Worm (Caenorhabditis elegans) whole organism, L3 larva: ENCODE results near the gene txdc-9.

Source experiments
- ama-1 ChIP-seq: fragments of 150-350 bp; optimal IDR thresholded peaks from 2 replicates; lab custom pipeline; 2018
- daf-12 ChIP-seq: fragments of 150-350 bp; optimal IDR thresholded peaks from 2 replicates; lab custom pipeline; 2014; ENCODE audit warnings: missing biosample characterization, missing genetic modification reagents, missing genetic modification characterization
- egl-27 ChIP-seq: sonication (generic microtip); optimal IDR thresholded peaks from 4 replicates; lab custom pipeline; 2017; ENCODE audit warnings: missing biosample characterization, missing genetic modification reagents, missing genetic modification characterization
- elt-3 ChIP-seq, 3 experiments: fragments of 150-350 bp in 1 of 3; sonication (generic microtip) in 2 of 3; optimal IDR thresholded peaks; 2 replicates in 2 of 3; 4 replicates in 1 of 3; lab custom pipeline; 2014 to 2017; ENCODE audit warnings: missing biosample characterization in 3 of 3, missing genetic modification characterization in 3 of 3
- hmg-11 ChIP-seq: sonication (generic microtip); optimal IDR thresholded peaks from 2 replicates; lab custom pipeline; 2016; ENCODE audit warnings: missing genetic modification characterization, missing compliant biosample characterization
- nhr-77 ChIP-seq: fragments of 150-350 bp; optimal IDR thresholded peaks from 2 replicates; lab custom pipeline; 2014; ENCODE audit warnings: missing biosample characterization, missing genetic modification characterization
- pqm-1 ChIP-seq: fragments of 150-350 bp; optimal IDR thresholded peaks from 2 replicates; lab custom pipeline; 2017; ENCODE audit warnings: missing biosample characterization, missing genetic modification characterization, inconsistent platforms
- skn-1 ChIP-seq: fragments of 150-350 bp; optimal IDR thresholded peaks from 2 replicates; lab custom pipeline; 2014; ENCODE audit warnings: missing biosample characterization, missing genetic modification characterization
- unc-62 ChIP-seq: fragments of 150-350 bp; sonication (generic microtip); optimal IDR thresholded peaks from 4 replicates; lab custom pipeline; 2014; ENCODE audit warnings: missing biosample characterization, missing genetic modification reagents, missing genetic modification characterization

DNA sequence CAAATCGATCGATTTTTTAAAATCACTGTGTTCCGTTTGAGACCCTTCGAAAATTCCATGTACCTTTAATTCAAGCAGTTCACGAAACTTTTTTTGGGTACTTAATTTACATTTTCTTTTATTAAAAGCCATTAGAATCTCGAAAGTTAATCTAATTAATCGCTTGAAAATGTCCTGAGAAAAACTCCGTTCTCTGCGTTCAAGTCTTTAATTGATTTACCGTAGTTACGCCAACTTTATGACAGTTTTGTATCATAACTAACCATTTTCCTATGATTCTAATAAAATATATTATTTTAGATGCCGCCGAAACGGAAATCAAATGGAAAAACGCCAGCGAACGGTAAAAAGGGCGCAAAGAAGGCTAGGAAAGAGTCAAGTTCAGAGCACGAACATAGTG, 22.2 kb downstream of the txdc-9 start, which contains the start of gene jhdm-1:
- TF ChIP-seq hmg-11 (tag; lab: Kevin White, UChicago) (no peak), daf-12 (tag; lab: Kevin White, UChicago) (no peak), elt-3 (tag; optimal IDR thresholded peaks at IDR 0.05; lab: Kevin White, UChicago) (no peak), unc-62 (GFP tag; lab: Kevin White, UChicago) (no peak), nhr-77 (no peak), ama-1 (lab: Kevin White, UChicago) (no peak), egl-27 (tag; lab: Kevin White, UChicago) (no peak), skn-1 (tag; lab: Kevin White, UChicago) (no peak), pqm-1 (tag; lab: Kevin White, UChicago) (no peak)
